Worm (Caenorhabditis elegans) whole organism, late embryonic: ENCODE measurements around the gene chil-26.
A peak's percentile ranks its signal among the peaks of the same experiment; 100 is the strongest.

Source experiments
- T23F11.4 ChIP-seq: fragments of 200-800 bp; sonication (Bioruptor generic); optimal IDR thresholded peaks from 2 replicates; lab custom pipeline; 2018; ENCODE audit warnings: mild to moderate bottlenecking, missing genetic modification characterization, missing compliant biosample characterization
- Y22D7AL.16 ChIP-seq: sonication (generic microtip); optimal IDR thresholded peaks from 2 replicates; lab custom pipeline; 2016; ENCODE audit warnings: missing genetic modification characterization, missing compliant biosample characterization
- ama-1 ChIP-seq: fragments of 150-350 bp; optimal IDR thresholded peaks from 2 replicates; lab custom pipeline; 2014
- elt-2 ChIP-seq: sonication (generic microtip); optimal IDR thresholded peaks from 2 replicates; lab custom pipeline; 2016; ENCODE audit warnings: missing genetic modification reagents, missing genetic modification characterization, missing compliant biosample characterization
- pha-4 ChIP-seq: fragments of 150-350 bp; optimal IDR thresholded peaks from 2 replicates; lab custom pipeline; 2018; ENCODE audit warnings: missing biosample characterization, missing genetic modification reagents, missing genetic modification characterization
- unc-55 ChIP-seq: sonication (generic microtip); optimal IDR thresholded peaks from 2 replicates; lab custom pipeline; 2017; ENCODE audit warnings: missing biosample characterization, missing genetic modification reagents, missing genetic modification characterization

- TF ChIP-seq elt-2 (tag; lab: Kevin White, UChicago) = peak; percentile 28
- TF ChIP-seq unc-55 (GFP tag; lab: Kevin White, UChicago) = no peak
- TF ChIP-seq pha-4 (tag; lab: Kevin White, UChicago) = no peak
- no peak for TF ChIP-seq Y22D7AL.16 (tag; lab: Kevin White, UChicago)
- no peak for TF ChIP-seq T23F11.4 (GFP tag; lab: Kevin White, UChicago)
- TF ChIP-seq ama-1 (lab: Kevin White, UChicago) = no peak
Observed at ce11 chrII:9483342-9483741, 8.5 kb downstream of the chil-26 start.
